Worm (Caenorhabditis elegans): ENCODE results near the gene C27F2.7.

ce11 chrIII:4987666-4988065 is 3.4 kb upstream of the C27F2.7 start:
- TF ChIP-seq nfya-1 (tag; optimal IDR thresholded peaks at IDR 0.05) (no peak), K09A11.1 (tag; optimal IDR thresholded peaks at IDR 0.05; ENCODE audit: insufficient read depth) (no peak), ahr-1 (tag; optimal IDR thresholded peaks at IDR 0.05) (no peak), ztf-16 (tag; optimal IDR thresholded peaks at IDR 0.05) (no peak), sox-2 (GFP tag; IDR thresholded peaks at IDR 0.05) (no peak), ref-2 (tag; optimal IDR thresholded peaks at IDR 0.05) (no peak), nhr-232 (tag; optimal IDR thresholded peaks at IDR 0.05) (no peak), ets-4 (tag; optimal IDR thresholded peaks at IDR 0.05) (no peak), ama-1 (optimal IDR thresholded peaks at IDR 0.05) (no peak), nhr-11 (tag; optimal IDR thresholded peaks at IDR 0.05) (no peak), hlh-13 (GFP tag; optimal IDR thresholded peaks at IDR 0.05) (no peak), elt-2 (tag; optimal IDR thresholded peaks at IDR 0.05) (no peak)

Data from whole organism, late embryonic.